Fruit fly (Drosophila melanogaster) whole organism, embryonic: ENCODE measurements around the gene Ide.

Experiments used
- Atf-2 ChIP-seq: fragments of 200-800 bp; sonication (Bioruptor generic); optimal IDR thresholded peaks from 2 replicates; lab custom pipeline; 2016; ENCODE audit warnings: missing biosample characterization, missing genetic modification characterization
- Atf6 ChIP-seq: fragments of 200-800 bp; sonication (Bioruptor generic); IDR thresholded peaks from 2 replicates; pipeline ENCODE4 v1.3.6; 2022; ENCODE audit warnings: missing biosample characterization, missing genetic modification characterization
- BEAF-32 ChIP-seq: fragments of 200-800 bp; sonication (Bioruptor generic); optimal IDR thresholded peaks from 3 replicates; lab custom pipeline; 2017; ENCODE audit warnings: missing biosample characterization, missing genetic modification characterization, mild to moderate bottlenecking, moderate library complexity, missing genetic modification reagents
- CG10147 ChIP-seq: fragments of 200-800 bp; sonication (Bioruptor generic); optimal IDR thresholded peaks from 2 replicates; lab custom pipeline; 2019; ENCODE audit warnings: missing biosample characterization, mild to moderate bottlenecking, missing genetic modification characterization, moderate library complexity
- CG11504 ChIP-seq: fragments of 200-800 bp; sonication (Bioruptor generic); optimal IDR thresholded peaks from 3 replicates; lab custom pipeline; 2019; ENCODE audit warnings: missing biosample characterization, mild to moderate bottlenecking, missing genetic modification characterization, moderate library complexity
- CG11695 ChIP-seq: fragments of 200-800 bp; sonication (Bioruptor generic); IDR thresholded peaks from 3 replicates; pipeline ENCODE4 v1.3.6; 2022; ENCODE audit warnings: missing biosample characterization, missing genetic modification characterization
- CG11696 ChIP-seq: fragments of 200-800 bp; sonication (Bioruptor generic); IDR thresholded peaks from 2 replicates; pipeline ENCODE4 v1.3.6; 2022; ENCODE audit warnings: missing biosample characterization, missing genetic modification characterization
- CG14710 ChIP-seq: fragments of 200-800 bp; sonication (Bioruptor generic); optimal IDR thresholded peaks from 3 replicates; lab custom pipeline; 2019; ENCODE audit warnings: missing biosample characterization, mild to moderate bottlenecking, missing genetic modification characterization, moderate library complexity
- CG17328 ChIP-seq: fragments of 200-800 bp; sonication (Bioruptor generic); IDR thresholded peaks from 2 replicates; pipeline ENCODE4 v1.3.6; 2022; ENCODE audit warnings: missing biosample characterization, missing genetic modification characterization
- CG17829 ChIP-seq: fragments of 200-800 bp; optimal IDR thresholded peaks from 2 replicates; lab custom pipeline; 2019; ENCODE audit warnings: missing biosample characterization, mild to moderate bottlenecking, missing genetic modification characterization, moderate library complexity
- CG18011 ChIP-seq: fragments of 200-800 bp; sonication (Bioruptor generic); optimal IDR thresholded peaks from 2 replicates; lab custom pipeline; 2017; ENCODE audit warnings: missing biosample characterization, missing genetic modification characterization, mild to moderate bottlenecking, moderate library complexity, missing genotype
- CG2116 ChIP-seq: fragments of 200-800 bp; sonication (Bioruptor generic); optimal IDR thresholded peaks from 3 replicates; lab custom pipeline; 2018; ENCODE audit warnings: missing biosample characterization, mild to moderate bottlenecking, missing genetic modification characterization
- CG2129 ChIP-seq: fragments of 200-800 bp; sonication (Bioruptor generic); IDR thresholded peaks from 2 replicates; pipeline ENCODE4 v1.3.6; 2022; ENCODE audit warnings: missing biosample characterization, missing genetic modification characterization; ENCODE audit not compliant: partially characterized antibody
- CG30020 ChIP-seq: fragments of 200-800 bp; optimal IDR thresholded peaks from 2 replicates; lab custom pipeline; 2019; ENCODE audit warnings: missing biosample characterization, mild to moderate bottlenecking, missing genetic modification characterization, moderate library complexity
- CG33557 ChIP-seq: fragments of 200-800 bp; sonication (Bioruptor generic); optimal IDR thresholded peaks from 2 replicates; lab custom pipeline; 2019; ENCODE audit warnings: missing biosample characterization, mild to moderate bottlenecking, missing genetic modification characterization, moderate library complexity
- CG4282 ChIP-seq: fragments of 200-800 bp; sonication (Bioruptor generic); optimal IDR thresholded peaks from 2 replicates; lab custom pipeline; 2016; ENCODE audit warnings: missing biosample characterization, missing genetic modification characterization
- CG4617 ChIP-seq: fragments of 200-800 bp; sonication (Bioruptor generic); optimal IDR thresholded peaks from 3 replicates; lab custom pipeline; 2016; ENCODE audit warnings: missing biosample characterization, missing genetic modification characterization, borderline replicate concordance
- CG7839 ChIP-seq: fragments of 200-800 bp; sonication (Bioruptor generic); optimal IDR thresholded peaks from 3 replicates; lab custom pipeline; 2018; ENCODE audit warnings: missing biosample characterization, mild to moderate bottlenecking, missing genetic modification characterization, moderate library complexity
- CHES-1-like ChIP-seq: fragments of 200-800 bp; sonication (Bioruptor generic); optimal IDR thresholded peaks from 2 replicates; lab custom pipeline; 2016; ENCODE audit warnings: missing biosample characterization, missing genetic modification characterization
- Doc3 ChIP-seq: fragments of 200-800 bp; sonication (Bioruptor generic); IDR thresholded peaks from 3 replicates; pipeline ENCODE4 v1.3.6; 2022; ENCODE audit warnings: missing biosample characterization, missing genetic modification characterization; ENCODE audit not compliant: partially characterized antibody
- Dp ChIP-seq: fragments of 200-800 bp; sonication (Bioruptor generic); optimal IDR thresholded peaks from 2 replicates; lab custom pipeline; 2018; ENCODE audit warnings: missing biosample characterization, mild to moderate bottlenecking, missing genetic modification characterization, moderate library complexity
- Dref ChIP-seq: fragments of 200-800 bp; sonication (Bioruptor generic); IDR thresholded peaks from 2 replicates; pipeline ENCODE4 v1.3.6; 2022; ENCODE audit warnings: missing biosample characterization, missing genetic modification characterization
- Ets65A ChIP-seq: fragments of 200-800 bp; sonication (Bioruptor generic); peaks from one replicate; lab custom pipeline; 2016; ENCODE audit warnings: missing biosample characterization, missing genetic modification characterization
- Fer1 ChIP-seq: fragments of 200-800 bp; sonication (Bioruptor generic); optimal IDR thresholded peaks from 2 replicates; lab custom pipeline; 2017; ENCODE audit warnings: missing biosample characterization, mild to moderate bottlenecking, missing genetic modification characterization
- H15 ChIP-seq: fragments of 200-800 bp; sonication (Bioruptor generic); IDR thresholded peaks from 3 replicates; pipeline ENCODE4 v1.3.6; 2022; ENCODE audit warnings: missing biosample characterization, missing genetic modification characterization
- Hr3 ChIP-seq: fragments of 200-800 bp; sonication (Bioruptor generic); optimal IDR thresholded peaks from 3 replicates; lab custom pipeline; 2016; ENCODE audit warnings: missing biosample characterization, missing genetic modification characterization
- Hsf ChIP-seq: fragments of 200-800 bp; sonication (Bioruptor generic); optimal IDR thresholded peaks from 3 replicates; lab custom pipeline; 2016; ENCODE audit warnings: missing biosample characterization, missing genetic modification characterization
- Sox100B ChIP-seq: fragments of 200-800 bp; sonication (Bioruptor generic); optimal IDR thresholded peaks from 3 replicates; lab custom pipeline; 2018; ENCODE audit warnings: missing biosample characterization, mild to moderate bottlenecking, missing genetic modification characterization
- Stat92E ChIP-seq, 3 experiments: fragments of >200 bp in 2 of 3; fragments of 200-800 bp in 1 of 3; sonication (Bioruptor generic) in 1 of 3; optimal IDR thresholded peaks; 2 replicates each; lab custom pipeline; 2017 to 2019; ENCODE audit warnings: missing biosample characterization in 3 of 3, missing genetic modification characterization in 3 of 3, mild to moderate bottlenecking in 1 of 3, moderate library complexity in 1 of 3
- chm ChIP-seq: fragments of 200-800 bp; sonication (Bioruptor generic); IDR thresholded peaks from 2 replicates; pipeline ENCODE4 v1.3.6; 2022; ENCODE audit warnings: missing biosample characterization, missing genetic modification characterization
- crol ChIP-seq: fragments of 200-800 bp; sonication (Bioruptor generic); IDR thresholded peaks from 2 replicates; pipeline ENCODE4 v1.3.6; 2022; ENCODE audit warnings: missing biosample characterization, missing genetic modification characterization
- grn ChIP-seq: fragments of 200-800 bp; sonication (Bioruptor generic); optimal IDR thresholded peaks from 3 replicates; lab custom pipeline; 2017; ENCODE audit warnings: missing biosample characterization, missing genetic modification characterization
- gsb ChIP-seq: fragments of 200-800 bp; sonication (Bioruptor generic); IDR thresholded peaks from 2 replicates; pipeline ENCODE4 v1.3.6; 2022; ENCODE audit warnings: missing biosample characterization, missing genetic modification characterization
- inv ChIP-seq: fragments of 200-800 bp; sonication (Bioruptor generic); IDR thresholded peaks from 2 replicates; pipeline ENCODE4 v1.3.6; 2022; ENCODE audit warnings: missing biosample characterization, missing genetic modification characterization; ENCODE audit not compliant: partially characterized antibody
- kah ChIP-seq: fragments of 200-800 bp; sonication (Bioruptor generic); optimal IDR thresholded peaks from 2 replicates; lab custom pipeline; 2018; ENCODE audit warnings: missing biosample characterization, mild to moderate bottlenecking, missing genetic modification characterization
- lmd ChIP-seq: fragments of 200-800 bp; sonication (Bioruptor generic); IDR thresholded peaks from 2 replicates; pipeline ENCODE4 v1.3.6; 2022; ENCODE audit warnings: missing biosample characterization, missing genetic modification characterization
- oc ChIP-seq: fragments of 200-800 bp; sonication (Bioruptor generic); optimal IDR thresholded peaks from 2 replicates; lab custom pipeline; 2018; ENCODE audit warnings: missing biosample characterization, mild to moderate bottlenecking, missing genetic modification characterization, moderate library complexity
- pzg ChIP-seq: fragments of 200-800 bp; sonication (Bioruptor generic); optimal IDR thresholded peaks from 3 replicates; lab custom pipeline; 2018; ENCODE audit warnings: missing biosample characterization, mild to moderate bottlenecking, missing genetic modification characterization, moderate library complexity
- rib ChIP-seq: fragments of 200-800 bp; sonication (Bioruptor generic); IDR thresholded peaks from 2 replicates; pipeline ENCODE4 v1.3.6; 2022; ENCODE audit warnings: missing biosample characterization, missing genetic modification characterization
- run ChIP-seq: fragments of 200-800 bp; sonication (Bioruptor generic); optimal IDR thresholded peaks from 3 replicates; lab custom pipeline; 2018; ENCODE audit warnings: missing biosample characterization, mild to moderate bottlenecking, missing genetic modification characterization
- seq ChIP-seq: fragments of 200-800 bp; sonication (Bioruptor generic); IDR thresholded peaks from 2 replicates; pipeline ENCODE4 v1.3.6; 2022; ENCODE audit warnings: missing biosample characterization, missing genetic modification characterization
- tna ChIP-seq: fragments of 200-800 bp; sonication (Bioruptor generic); IDR thresholded peaks from 2 replicates; pipeline ENCODE4 v1.3.6; 2022; ENCODE audit warnings: missing biosample characterization, missing genetic modification characterization; ENCODE audit not compliant: partially characterized antibody
- ttk ChIP-seq: fragments of 200-800 bp; sonication (Bioruptor generic); IDR thresholded peaks from 2 replicates; pipeline ENCODE4 v2.1.2; 2022; ENCODE audit warnings: missing biosample characterization, missing genetic modification characterization
- unc-4 ChIP-seq: fragments of 200-800 bp; sonication (Bioruptor generic); IDR thresholded peaks from 2 replicates; pipeline ENCODE4 v1.3.6; 2022; ENCODE audit warnings: missing biosample characterization, missing genetic modification characterization; ENCODE audit not compliant: partially characterized antibody
- wdn ChIP-seq: fragments of 200-800 bp; sonication (Bioruptor generic); IDR thresholded peaks from 2 replicates; pipeline ENCODE4 v1.3.6; 2022; ENCODE audit warnings: missing biosample characterization, missing genetic modification characterization
- zf30C ChIP-seq: fragments of 200-800 bp; sonication (Bioruptor generic); optimal IDR thresholded peaks from 3 replicates; lab custom pipeline; 2018; ENCODE audit warnings: missing biosample characterization, mild to moderate bottlenecking, missing genetic modification characterization

The Ide gene

dm6 chr3L:20361389-20361788, 14.3 kb downstream of the Ide start, which contains the start of gene Prim2 (continued):
- TF ChIP-seq crol (GFP tag; lab: Robert Waterston, UW) = no peak
- peak; percentile 75 for TF ChIP-seq Dref (GFP tag; lab: Robert Waterston, UW)

dm6 chr3L:20358212-20358611, 17.5 kb downstream of the Ide start, which contains the start of gene CG5665:
TSS of gene CG5665 (plus strand) at chr3L:20358512.
- TF ChIP-seq CG17829 (tag; lab: Kevin White, UChicago) (no peak), Ets65A (GFP tag; lab: Kevin White, UChicago) (peak; percentile 27), Hr3 (no peak), CG11695 (GFP tag; lab: Robert Waterston, UW) (no peak)

- no peak for TF ChIP-seq Sox100B (GFP tag; lab: Kevin White, UChicago)
- no peak for TF ChIP-seq H15 (GFP tag; lab: Robert Waterston, UW)
- TF ChIP-seq CG2116 (GFP tag; lab: Kevin White, UChicago) = peak; percentile 2
- peak in 1 of 3 experiments; percentile 20 for TF ChIP-seq Stat92E (GFP tag; optimal IDR thresholded peaks at IDR 0.05; lab: Kevin White, UChicago)
- no peak for TF ChIP-seq Atf6 (GFP tag; lab: Robert Waterston, UW)
- TF ChIP-seq CG10147 (GFP tag; lab: Kevin White, UChicago) = no peak
- TF ChIP-seq chm (GFP tag; lab: Robert Waterston, UW) = no peak
- peak; percentile 68 for TF ChIP-seq CG4617 (GFP tag; lab: Kevin White, UChicago)
- TF ChIP-seq CG18011 = no peak
- no peak for TF ChIP-seq CG17328
- TF ChIP-seq zf30C (GFP tag; lab: Kevin White, UChicago) = no peak
- TF ChIP-seq wdn = no peak
- no peak for TF ChIP-seq Hsf (GFP tag; lab: Kevin White, UChicago)
- TF ChIP-seq oc (tag; lab: Kevin White, UChicago) = no peak
- no peak for TF ChIP-seq grn (GFP tag; lab: Kevin White, UChicago)
- peak; percentile 84 for TF ChIP-seq Dp (GFP tag; lab: Kevin White, UChicago)
- TF ChIP-seq CG30020 (tag; lab: Kevin White, UChicago) = no peak
- TF ChIP-seq CG14710 (tag; lab: Kevin White, UChicago) = peak; percentile 39
- TF ChIP-seq run (tag; lab: Kevin White, UChicago) = no peak
- peak; percentile 55; the same call in 1 of the 2 replicates for TF ChIP-seq tna (GFP tag; lab: Robert Waterston, UW)
- no peak for TF ChIP-seq CHES-1-like (GFP tag; lab: Kevin White, UChicago)
- TF ChIP-seq Dref (GFP tag; lab: Robert Waterston, UW) = peak; percentile 70
- no peak for TF ChIP-seq Fer1 (GFP tag; lab: Kevin White, UChicago)
- no peak for TF ChIP-seq CG11504 (tag; lab: Kevin White, UChicago)
- TF ChIP-seq gsb = no peak
- TF ChIP-seq kah (GFP tag; lab: Kevin White, UChicago) = no peak
- no peak for TF ChIP-seq rib
- no peak for TF ChIP-seq CG33557
- TF ChIP-seq lmd = no peak
- TF ChIP-seq unc-4 (GFP tag; lab: Robert Waterston, UW) = peak; percentile 74
- peak; percentile 80 for TF ChIP-seq BEAF-32 (GFP tag; lab: Kevin White, UChicago)
- no peak for TF ChIP-seq CG11696 (GFP tag; lab: Robert Waterston, UW)
- peak; percentile 39; the same call in 1 of the 2 replicates for TF ChIP-seq inv (GFP tag; lab: Robert Waterston, UW)
- TF ChIP-seq CG2129 (GFP tag; lab: Robert Waterston, UW) = 0 out of 2 replicates have a peak, but pooled peaks have one; percentile 17
- no peak for TF ChIP-seq Atf-2 (GFP tag; lab: Kevin White, UChicago)
- no peak for TF ChIP-seq ttk (GFP tag; lab: Robert Waterston, UW)
- peak; percentile 45; the same call in 1 of the 3 replicates for TF ChIP-seq Doc3
- no peak for TF ChIP-seq seq
- peak; percentile 78 for TF ChIP-seq pzg (GFP tag; lab: Kevin White, UChicago)
- no peak for TF ChIP-seq CG7839 (tag; lab: Kevin White, UChicago)
- no peak for TF ChIP-seq CG4282 (GFP tag; lab: Kevin White, UChicago)
Observed at dm6 chr3L:20356613-20357012, 19.1 kb downstream of the Ide start, which contains the start of gene kin17. TSS of gene kin17 (plus strand) at chr3L:20356807.
